Worm (Caenorhabditis elegans) whole organism, L4 larva: ENCODE measurements around the gene isw-1.

Experiments
- F44E2.7 ChIP-seq: fragments of 200-800 bp; sonication (Bioruptor generic); IDR thresholded peaks from 2 replicates; pipeline ENCODE4 v2.1.2; 2022; ENCODE audit warnings: missing genetic modification characterization, missing compliant biosample characterization
- F49E8.2 ChIP-seq: sonication (generic microtip); optimal IDR thresholded peaks from 2 replicates; lab custom pipeline; 2016; ENCODE audit warnings: missing compliant biosample characterization, mild to moderate bottlenecking, missing genetic modification characterization, borderline replicate concordance
- aha-1 ChIP-seq: fragments of 150-350 bp; peaks from one replicate; lab custom pipeline; 2014; ENCODE audit warnings: missing biosample characterization, missing genetic modification characterization
- ama-1 ChIP-seq: fragments of 150-350 bp; optimal IDR thresholded peaks from 2 replicates; lab custom pipeline; 2014; ENCODE audit warnings: inconsistent platforms, mixed read lengths
- ceh-44 ChIP-seq: fragments of 200-800 bp; sonication (Bioruptor generic); IDR thresholded peaks from 2 replicates; pipeline ENCODE4 v1.3.6; 2022; ENCODE audit warnings: missing genetic modification reagents, missing genetic modification characterization, missing compliant biosample characterization
- ces-1 ChIP-seq: fragments of 150-350 bp; sonication (generic microtip); optimal IDR thresholded peaks from 4 replicates; lab custom pipeline; 2014; ENCODE audit warnings: missing biosample characterization, missing genetic modification reagents, missing genetic modification characterization
- cey-2 ChIP-seq: sonication (generic microtip); optimal IDR thresholded peaks from 3 replicates; lab custom pipeline; 2017; ENCODE audit warnings: missing genetic modification characterization, mild to moderate bottlenecking, missing compliant biosample characterization, antibody characterized with exemption, borderline replicate concordance; ENCODE audit not compliant: insufficient read depth
- ctbp-1 ChIP-seq: fragments of 200-800 bp; sonication (Bioruptor generic); IDR thresholded peaks from 2 replicates; pipeline ENCODE4 v1.3.6; 2022; ENCODE audit warnings: missing genetic modification reagents, missing genetic modification characterization, missing compliant biosample characterization
- daf-16 ChIP-seq, 3 experiments: sonication (generic microtip); optimal IDR thresholded peaks; 2 replicates each; lab custom pipeline; 2016 to 2017; ENCODE audit warnings: missing genetic modification characterization in 3 of 3, missing genetic modification reagents in 3 of 3, mild to moderate bottlenecking in 2 of 3, missing compliant biosample characterization in 2 of 3, missing biosample characterization in 1 of 3, moderate library complexity in 1 of 3
- dmd-6 ChIP-seq: fragments of 200-800 bp; sonication (Bioruptor generic); IDR thresholded peaks from 2 replicates; pipeline ENCODE4 v1.3.6; 2022; ENCODE audit warnings: missing genetic modification reagents, missing genetic modification characterization, missing compliant biosample characterization
- dmd-9 ChIP-seq: fragments of 200-800 bp; sonication (Bioruptor generic); IDR thresholded peaks from 2 replicates; pipeline ENCODE4 v1.3.6; 2022; ENCODE audit warnings: missing genetic modification reagents, missing genetic modification characterization, missing compliant biosample characterization
- egl-27 ChIP-seq: sonication (generic microtip); optimal IDR thresholded peaks from 3 replicates; lab custom pipeline; 2017; ENCODE audit warnings: missing biosample characterization, missing genetic modification reagents, missing genetic modification characterization
- fkh-10 ChIP-seq: fragments of 150-350 bp; optimal IDR thresholded peaks from 2 replicates; lab custom pipeline; 2014; ENCODE audit warnings: missing biosample characterization, missing genetic modification reagents, missing genetic modification characterization
- lin-1 ChIP-seq: fragments of 200-800 bp; sonication (Bioruptor generic); IDR thresholded peaks from 2 replicates; pipeline ENCODE4 v1.3.6; 2022; ENCODE audit warnings: missing genetic modification reagents, missing genetic modification characterization, missing compliant biosample characterization
- lsy-2 ChIP-seq, 2 experiments: fragments of 150-350 bp in 1 of 2; sonication (generic microtip) in 1 of 2; optimal IDR thresholded peaks; 2 replicates each; lab custom pipeline; 2014 to 2017; ENCODE audit warnings: missing biosample characterization in 2 of 2, missing genetic modification characterization in 2 of 2
- madf-5 ChIP-seq, 2 experiments: fragments of 200-800 bp; sonication (Bioruptor generic); IDR thresholded peaks; 2 replicates each; pipeline ENCODE4 v1.3.6; 2022; ENCODE audit warnings: missing compliant biosample characterization in 2 of 2, missing genetic modification characterization in 2 of 2
- mdl-1 ChIP-seq, 2 experiments: fragments of 150-350 bp in 1 of 2; sonication (generic microtip) in 1 of 2; optimal IDR thresholded peaks; 2 replicates each; lab custom pipeline; 2014 to 2017; ENCODE audit warnings: missing biosample characterization in 2 of 2, missing genetic modification characterization in 2 of 2
- nhr-102 ChIP-seq: sonication (generic microtip); optimal IDR thresholded peaks from 2 replicates; lab custom pipeline; 2016; ENCODE audit warnings: mild to moderate bottlenecking, missing genetic modification characterization, moderate library complexity, missing compliant biosample characterization
- nhr-11 ChIP-seq: fragments of 150-350 bp; optimal IDR thresholded peaks from 2 replicates; lab custom pipeline; 2014; ENCODE audit warnings: missing biosample characterization, missing genetic modification characterization
- nhr-25 ChIP-seq: sonication (generic microtip); optimal IDR thresholded peaks from 2 replicates; lab custom pipeline; 2017; ENCODE audit warnings: missing genetic modification characterization, mild to moderate bottlenecking, missing compliant biosample characterization, antibody characterized with exemption, moderate library complexity, borderline replicate concordance; ENCODE audit not compliant: insufficient read depth
- nhr-28 ChIP-seq: fragments of 150-350 bp; optimal IDR thresholded peaks from 2 replicates; lab custom pipeline; 2014; ENCODE audit warnings: missing biosample characterization, missing genetic modification characterization
- nhr-48 ChIP-seq: sonication (generic microtip); optimal IDR thresholded peaks from 2 replicates; lab custom pipeline; 2016; ENCODE audit warnings: mild to moderate bottlenecking, missing genetic modification characterization, missing compliant biosample characterization
- nhr-76 ChIP-seq: fragments of 150-350 bp; optimal IDR thresholded peaks from 2 replicates; lab custom pipeline; 2014; ENCODE audit warnings: missing biosample characterization, missing genetic modification characterization
- nhr-77 ChIP-seq: fragments of 150-350 bp; optimal IDR thresholded peaks from 2 replicates; lab custom pipeline; 2014; ENCODE audit warnings: missing biosample characterization, missing genetic modification characterization
- php-3 ChIP-seq: fragments of 200-800 bp; sonication (Bioruptor generic); IDR thresholded peaks from 2 replicates; pipeline ENCODE4 v1.3.6; 2022; ENCODE audit warnings: missing genetic modification reagents, missing genetic modification characterization, missing compliant biosample characterization
- pqm-1 ChIP-seq: sonication (generic microtip); optimal IDR thresholded peaks from 2 replicates; lab custom pipeline; 2017; ENCODE audit warnings: missing biosample characterization, missing genetic modification characterization
- rbr-2 ChIP-seq: sonication (generic microtip); optimal IDR thresholded peaks from 2 replicates; lab custom pipeline; 2016; ENCODE audit warnings: missing genotype, missing genetic modification characterization, missing compliant biosample characterization
- tra-1 ChIP-seq: fragments of 200-800 bp; sonication (Bioruptor generic); IDR thresholded peaks from 2 replicates; pipeline ENCODE4 v1.3.6; 2022; ENCODE audit warnings: missing genetic modification reagents, missing genetic modification characterization, missing compliant biosample characterization
- unc-130 ChIP-seq: sonication (generic microtip); optimal IDR thresholded peaks from 2 replicates; lab custom pipeline; 2016; ENCODE audit warnings: missing genetic modification reagents, missing genetic modification characterization, missing compliant biosample characterization
- unc-62 ChIP-seq, 3 experiments: fragments of 150-350 bp in 1 of 3; sonication (generic microtip); optimal IDR thresholded peaks in 2 of 3; peaks in 1 of 3; 1 replicate in 1 of 3; 2 replicates in 2 of 3; lab custom pipeline; 2014 to 2017; ENCODE audit warnings: missing biosample characterization in 3 of 3, missing genetic modification characterization in 3 of 3, missing genetic modification reagents in 3 of 3, missing genotype in 1 of 3
- zip-11 ChIP-seq: fragments of 200-800 bp; sonication (Bioruptor generic); IDR thresholded peaks from 2 replicates; pipeline ENCODE4 v1.3.6; 2022; ENCODE audit warnings: missing genetic modification characterization, missing compliant biosample characterization

isw-1 gene

ce11 chrIII:6695189-6695588 is 14.7 kb downstream of the isw-1 start (continued):
- TF ChIP-seq nhr-102 (tag; lab: Kevin White, UChicago) (no peak), unc-130 (GFP tag; lab: Kevin White, UChicago) (no peak), lsy-2 (tag; optimal IDR thresholded peaks at IDR 0.05; lab: Kevin White, UChicago) (peak; percentile 61 to 62), php-3 (GFP tag; lab: Robert Waterston, UW) (no peak), F44E2.7 (GFP tag; lab: Robert Waterston, UW) (no peak), nhr-48 (no peak), nhr-11 (peak; percentile 33), aha-1 (tag; lab: Kevin White, UChicago) (peak; percentile 80), nhr-76 (no peak), ces-1 (GFP tag; lab: Kevin White, UChicago) (peak; percentile 21), F49E8.2 (no peak), dmd-9 (no peak), mdl-1 (tag; optimal IDR thresholded peaks at IDR 0.05; lab: Kevin White, UChicago) (peak in 1 of 2 experiments; percentile 69)

- TF ChIP-seq lin-1 (GFP tag; lab: Robert Waterston, UW), result 0 out of 2 replicates have a peak, but pooled peaks have one; percentile 30
- TF ChIP-seq dmd-6 (GFP tag; lab: Robert Waterston, UW), result peak; percentile 66
- TF ChIP-seq ama-1 (lab: Kevin White, UChicago), result no peak
- peak; percentile 90 for TF ChIP-seq nhr-28
- TF ChIP-seq nhr-77 (tag; lab: Kevin White, UChicago), result peak; percentile 71
- no peak for TF ChIP-seq daf-16 (GFP tag; optimal IDR thresholded peaks at IDR 0.05; lab: Kevin White, UChicago)
- TF ChIP-seq daf-16 (tag; optimal IDR thresholded peaks at IDR 0.05; lab: Kevin White, UChicago), result peak; percentile 79
- peak; percentile 73 for TF ChIP-seq php-3 (GFP tag; lab: Robert Waterston, UW)
- no peak for TF ChIP-seq nhr-25
- peak; percentile 99 for TF ChIP-seq pqm-1 (tag; lab: Kevin White, UChicago)
These were observed 16.6 kb downstream of the isw-1 start for ce11 chrIII:6693285-6693684.

- TF ChIP-seq ctbp-1 (GFP tag; lab: Robert Waterston, UW) (0 out of 2 replicates have a peak, but pooled peaks have one; percentile 18), cey-2 (tag; lab: Kevin White, UChicago) (no peak)
These were observed 19.4 kb downstream of the isw-1 start for ce11 chrIII:6690490-6690889.

- TF ChIP-seq zip-11 (GFP tag; lab: Robert Waterston, UW) (no peak), ces-1 (GFP tag; lab: Kevin White, UChicago) (peak; percentile 32), fkh-10 (peak; percentile 79), unc-62 (GFP tag; optimal IDR thresholded peaks at IDR 0.05 in 1 of 2; lab: Kevin White, UChicago) (peak in 1 of 2 experiments; percentile 11), unc-62 (tag; optimal IDR thresholded peaks at IDR 0.05; lab: Kevin White, UChicago) (no peak), madf-5 (GFP tag; IDR thresholded peaks at IDR 0.05; lab: Robert Waterston, UW) (no peak), ctbp-1 (GFP tag; lab: Robert Waterston, UW) (no peak)
These were observed 28.1 kb downstream of the isw-1 start for ce11 chrIII:6681790-6682189.

- TF ChIP-seq unc-62 (GFP tag; optimal IDR thresholded peaks at IDR 0.05 in 1 of 2; lab: Kevin White, UChicago) (peak in 1 of 2 experiments; percentile 93), unc-62 (tag; optimal IDR thresholded peaks at IDR 0.05; lab: Kevin White, UChicago) (no peak), tra-1 (GFP tag; lab: Robert Waterston, UW) (no peak)
These were observed 28.9 kb downstream of the isw-1 start for ce11 chrIII:6680963-6681362.

DNA sequence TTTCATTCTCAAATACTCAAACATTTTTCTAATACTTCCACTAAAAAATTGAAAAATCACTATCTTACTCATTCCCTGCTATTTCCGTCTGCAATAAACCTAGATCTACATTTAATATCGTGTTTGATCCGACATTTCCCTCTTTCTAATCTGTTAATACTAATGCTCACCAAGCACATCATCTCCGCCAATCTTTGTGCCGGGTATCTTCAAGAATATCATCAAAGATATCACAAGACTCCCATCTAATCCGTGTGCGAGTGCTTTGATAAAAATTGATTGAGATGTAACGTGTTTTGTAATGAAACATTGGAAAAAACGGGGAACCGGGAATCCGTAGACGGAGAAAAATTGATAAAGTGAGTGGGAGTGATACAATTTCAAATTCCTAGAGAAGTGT is 30.6 kb downstream of the isw-1 start:
- TF ChIP-seq egl-27 (tag; lab: Kevin White, UChicago) (no peak), rbr-2 (tag; lab: Kevin White, UChicago) (no peak), aha-1 (tag; lab: Kevin White, UChicago) (peak; percentile 58), ceh-44 (GFP tag; lab: Robert Waterston, UW) (no peak), cey-2 (tag; lab: Kevin White, UChicago) (no peak)
